Fruit fly (Drosophila melanogaster) whole organism, embryonic: Measurements from ENCODE around the gene CG43347.
A peak's percentile ranks its signal among the peaks of the same experiment; 100 is the strongest.

Experiments used
- CG10267 ChIP-seq: fragments of 200-800 bp; sonication (Bioruptor generic); optimal IDR thresholded peaks from 2 replicates; lab custom pipeline; 2018; ENCODE audit warnings: missing biosample characterization, mild to moderate bottlenecking, missing genetic modification characterization, moderate library complexity
- CG10274 ChIP-seq: fragments of 200-800 bp; sonication (Bioruptor generic); optimal IDR thresholded peaks from 3 replicates; lab custom pipeline; 2017; ENCODE audit warnings: missing biosample characterization, mild to moderate bottlenecking, missing genetic modification characterization
- CG11093 ChIP-seq: fragments of 200-800 bp; sonication (Bioruptor generic); IDR thresholded peaks from 3 replicates; pipeline ENCODE4 v1.3.6; 2022; ENCODE audit warnings: missing biosample characterization, missing genetic modification characterization
- CG11695 ChIP-seq: fragments of 200-800 bp; sonication (Bioruptor generic); IDR thresholded peaks from 3 replicates; pipeline ENCODE4 v1.3.6; 2022; ENCODE audit warnings: missing biosample characterization, missing genetic modification characterization
- CG12299 ChIP-seq: fragments of 200-800 bp; sonication (Bioruptor generic); optimal IDR thresholded peaks from 2 replicates; lab custom pipeline; 2018; ENCODE audit warnings: missing biosample characterization, mild to moderate bottlenecking, missing genetic modification characterization
- CG12391 ChIP-seq: fragments of 200-800 bp; sonication (Bioruptor generic); optimal IDR thresholded peaks from 3 replicates; lab custom pipeline; 2018; ENCODE audit warnings: missing biosample characterization, mild to moderate bottlenecking, missing genetic modification characterization, moderate library complexity
- CG13296 ChIP-seq: fragments of 200-800 bp; sonication (Bioruptor generic); optimal IDR thresholded peaks from 3 replicates; lab custom pipeline; 2018; ENCODE audit warnings: missing biosample characterization, mild to moderate bottlenecking, missing genetic modification characterization
- CG17829 ChIP-seq: fragments of 200-800 bp; optimal IDR thresholded peaks from 2 replicates; lab custom pipeline; 2019; ENCODE audit warnings: missing biosample characterization, mild to moderate bottlenecking, missing genetic modification characterization, moderate library complexity
- CG18599 ChIP-seq: fragments of 200-800 bp; sonication (Bioruptor generic); optimal IDR thresholded peaks from 3 replicates; lab custom pipeline; 2017; ENCODE audit warnings: missing biosample characterization, missing genetic modification characterization, mild to moderate bottlenecking, moderate library complexity, missing genetic modification reagents
- CG2875 ChIP-seq: fragments of 200-800 bp; sonication (Bioruptor generic); optimal IDR thresholded peaks from 2 replicates; lab custom pipeline; 2017; ENCODE audit warnings: missing biosample characterization, mild to moderate bottlenecking, missing genetic modification characterization, missing genetic modification reagents
- CG30020 ChIP-seq: fragments of 200-800 bp; optimal IDR thresholded peaks from 2 replicates; lab custom pipeline; 2019; ENCODE audit warnings: missing biosample characterization, mild to moderate bottlenecking, missing genetic modification characterization, moderate library complexity
- CG4617 ChIP-seq: fragments of 200-800 bp; sonication (Bioruptor generic); optimal IDR thresholded peaks from 3 replicates; lab custom pipeline; 2016; ENCODE audit warnings: missing biosample characterization, missing genetic modification characterization, borderline replicate concordance
- CG4820 ChIP-seq: fragments of 200-800 bp; sonication (Bioruptor generic); optimal IDR thresholded peaks from 3 replicates; lab custom pipeline; 2016; ENCODE audit warnings: missing biosample characterization, missing genetic modification characterization
- CG6689 ChIP-seq: fragments of 200-800 bp; sonication (Bioruptor generic); IDR thresholded peaks from 2 replicates; pipeline ENCODE4 v1.3.6; 2022; ENCODE audit warnings: missing biosample characterization, missing genetic modification characterization
- CG7839 ChIP-seq: fragments of 200-800 bp; sonication (Bioruptor generic); optimal IDR thresholded peaks from 3 replicates; lab custom pipeline; 2018; ENCODE audit warnings: missing biosample characterization, mild to moderate bottlenecking, missing genetic modification characterization, moderate library complexity
- CG7963 ChIP-seq: fragments of 200-800 bp; sonication (Bioruptor generic); IDR thresholded peaks from 3 replicates; pipeline ENCODE4 v1.3.6; 2022; ENCODE audit warnings: missing biosample characterization, missing genetic modification characterization; ENCODE audit not compliant: partially characterized antibody
- CG8924 ChIP-seq: fragments of 200-800 bp; optimal IDR thresholded peaks from 3 replicates; lab custom pipeline; 2019; ENCODE audit warnings: missing biosample characterization, mild to moderate bottlenecking, missing genetic modification characterization, moderate library complexity
- CG9215 ChIP-seq: fragments of 200-800 bp; sonication (Bioruptor generic); IDR thresholded peaks from 2 replicates; pipeline ENCODE4 v1.3.6; 2022; ENCODE audit warnings: missing biosample characterization, missing genetic modification characterization
- CTCF ChIP-seq: fragments of 200-800 bp; sonication (Bioruptor generic); optimal IDR thresholded peaks from 2 replicates; lab custom pipeline; 2017; ENCODE audit warnings: missing biosample characterization, mild to moderate bottlenecking, missing genetic modification characterization, moderate library complexity
- D19B ChIP-seq: fragments of 200-800 bp; sonication (Bioruptor generic); optimal IDR thresholded peaks from 2 replicates; lab custom pipeline; 2017; ENCODE audit warnings: missing biosample characterization, mild to moderate bottlenecking, missing genetic modification characterization
- Eip74EF ChIP-seq, 2 experiments: fragments of 200-800 bp in 1 of 2; fragments of >200 bp in 1 of 2; sonication (Bioruptor generic) in 1 of 2; optimal IDR thresholded peaks; 2 replicates each; lab custom pipeline; 2017 to 2019; ENCODE audit warnings: missing biosample characterization in 2 of 2, missing genetic modification characterization in 2 of 2, mild to moderate bottlenecking in 1 of 2, moderate library complexity in 1 of 2
- Fer2 ChIP-seq: fragments of 200-800 bp; sonication (Bioruptor generic); optimal IDR thresholded peaks from 2 replicates; lab custom pipeline; 2018; ENCODE audit warnings: missing biosample characterization, mild to moderate bottlenecking, missing genetic modification characterization, moderate library complexity
- HLH54F ChIP-seq: fragments of 200-800 bp; sonication (Bioruptor generic); optimal IDR thresholded peaks from 3 replicates; lab custom pipeline; 2016; ENCODE audit warnings: missing biosample characterization, missing genetic modification characterization
- Kr ChIP-seq: fragments of 200-800 bp; sonication (Bioruptor generic); optimal IDR thresholded peaks from 2 replicates; lab custom pipeline; 2017; ENCODE audit warnings: missing biosample characterization, mild to moderate bottlenecking, missing genetic modification characterization
- Lhr ChIP-seq: fragments of 200-800 bp; sonication (Bioruptor generic); optimal IDR thresholded peaks from 3 replicates; lab custom pipeline; 2017; ENCODE audit warnings: mild to moderate bottlenecking, missing biosample characterization, missing genetic modification reagents, missing genetic modification characterization
- Max ChIP-seq: fragments of 200-800 bp; sonication (Bioruptor generic); optimal IDR thresholded peaks from 2 replicates; lab custom pipeline; 2016; ENCODE audit warnings: missing biosample characterization, mild to moderate bottlenecking, missing genetic modification characterization
- Meics ChIP-seq: fragments of 200-800 bp; sonication (Bioruptor generic); optimal IDR thresholded peaks from 2 replicates; lab custom pipeline; 2017; ENCODE audit warnings: missing biosample characterization, mild to moderate bottlenecking, missing genetic modification characterization
- NC2β ChIP-seq: fragments of 200-800 bp; sonication (Bioruptor generic); optimal IDR thresholded peaks from 2 replicates; lab custom pipeline; 2016; ENCODE audit warnings: missing biosample characterization, missing genetic modification characterization
- Pdp1 ChIP-seq, 2 experiments: fragments of 200-800 bp; sonication (Bioruptor generic); optimal IDR thresholded peaks; 3 replicates each; lab custom pipeline; 2016; ENCODE audit warnings: missing biosample characterization in 2 of 2, missing genetic modification characterization in 2 of 2, mild to moderate bottlenecking in 1 of 2, moderate library complexity in 1 of 2
- Ptx1 ChIP-seq: fragments of 200-800 bp; sonication (Bioruptor generic); IDR thresholded peaks from 2 replicates; pipeline ENCODE4 v1.3.6; 2022; ENCODE audit warnings: missing biosample characterization, missing genetic modification characterization
- Side ChIP-seq: fragments of 200-800 bp; sonication (Bioruptor generic); optimal IDR thresholded peaks from 2 replicates; lab custom pipeline; 2016; ENCODE audit warnings: missing biosample characterization, missing genetic modification characterization
- ap ChIP-seq: fragments of 200-800 bp; sonication (Bioruptor generic); IDR thresholded peaks from 2 replicates; pipeline ENCODE4 v1.3.6; 2022; ENCODE audit warnings: missing biosample characterization, missing genetic modification characterization
- bsh ChIP-seq, 2 experiments: fragments of 200-800 bp; sonication (Bioruptor generic); optimal IDR thresholded peaks; 2 replicates each; lab custom pipeline; 2017 to 2018; ENCODE audit warnings: mild to moderate bottlenecking in 2 of 2, missing biosample characterization in 2 of 2, missing genetic modification characterization in 2 of 2, moderate library complexity in 1 of 2
- chinmo ChIP-seq: fragments of 200-800 bp; sonication (Bioruptor generic); IDR thresholded peaks from 4 replicates; pipeline ENCODE4 v1.3.6; 2022; ENCODE audit warnings: missing biosample characterization, missing genetic modification characterization; ENCODE audit not compliant: partially characterized antibody
- croc ChIP-seq: fragments of 200-800 bp; sonication (Bioruptor generic); conservative IDR thresholded peaks from 3 replicates; pipeline ENCODE4 v1.3.6; 2022; ENCODE audit warnings: missing biosample characterization, missing genetic modification characterization
- dpn ChIP-seq, 2 experiments: fragments of 200-800 bp; sonication (Bioruptor generic); optimal IDR thresholded peaks; 3 replicates each; lab custom pipeline; 2016; ENCODE audit warnings: missing biosample characterization in 2 of 2, missing genetic modification characterization in 2 of 2
- exex ChIP-seq: fragments of 200-800 bp; sonication (Bioruptor generic); optimal IDR thresholded peaks from 4 replicates; lab custom pipeline; 2018; ENCODE audit warnings: missing biosample characterization, mild to moderate bottlenecking, missing genetic modification characterization, moderate library complexity
- grau ChIP-seq: fragments of 200-800 bp; optimal IDR thresholded peaks from 3 replicates; lab custom pipeline; 2019; ENCODE audit warnings: missing biosample characterization, mild to moderate bottlenecking, missing genetic modification characterization, moderate library complexity
- hkb ChIP-seq, 2 experiments: fragments of 200-800 bp in 1 of 2; fragments of >200 bp in 1 of 2; sonication (Bioruptor generic) in 1 of 2; IDR thresholded peaks in 1 of 2; optimal IDR thresholded peaks in 1 of 2; 2 replicates each; pipeline versions ENCODE4 v1.3.6 to Lab custom; 2017 to 2022; ENCODE audit warnings: missing biosample characterization in 1 of 2, missing genetic modification characterization in 1 of 2
- ind ChIP-seq: fragments of 200-800 bp; sonication (Bioruptor generic); optimal IDR thresholded peaks from 3 replicates; lab custom pipeline; 2016; ENCODE audit warnings: missing biosample characterization, missing genetic modification characterization
- jigr1 ChIP-seq: fragments of 200-800 bp; sonication (Bioruptor generic); IDR thresholded peaks from 3 replicates; pipeline ENCODE4 v1.3.6; 2022; ENCODE audit warnings: missing biosample characterization, missing genetic modification characterization
- luna ChIP-seq: fragments of 200-800 bp; sonication (Bioruptor generic); optimal IDR thresholded peaks from 2 replicates; lab custom pipeline; 2016; ENCODE audit warnings: missing biosample characterization, missing genetic modification characterization
- maf-S ChIP-seq: fragments of 200-800 bp; sonication (Bioruptor generic); optimal IDR thresholded peaks from 2 replicates; lab custom pipeline; 2016; ENCODE audit warnings: missing biosample characterization, missing genetic modification characterization
- mam ChIP-seq: fragments of 200-800 bp; sonication (Bioruptor generic); optimal IDR thresholded peaks from 3 replicates; lab custom pipeline; 2016; ENCODE audit warnings: missing biosample characterization, missing genetic modification characterization
- pum ChIP-seq: fragments of 200-800 bp; sonication (Bioruptor generic); optimal IDR thresholded peaks from 2 replicates; lab custom pipeline; 2016; ENCODE audit warnings: missing biosample characterization, missing genetic modification characterization
- row ChIP-seq: fragments of 200-800 bp; sonication (Bioruptor generic); IDR thresholded peaks from 3 replicates; pipeline ENCODE4 v1.3.6; 2022; ENCODE audit warnings: missing biosample characterization, missing genetic modification characterization
- stwl ChIP-seq: fragments of 200-800 bp; sonication (Bioruptor generic); optimal IDR thresholded peaks from 3 replicates; lab custom pipeline; 2018; ENCODE audit warnings: missing biosample characterization, mild to moderate bottlenecking, missing genetic modification characterization, moderate library complexity
- tll ChIP-seq, 2 experiments: fragments of 200-800 bp in 1 of 2; fragments of >200 bp in 1 of 2; sonication (Bioruptor generic) in 1 of 2; optimal IDR thresholded peaks; 2 replicates each; lab custom pipeline; 2017 to 2019; ENCODE audit warnings: missing biosample characterization in 2 of 2, missing genetic modification characterization in 2 of 2, mild to moderate bottlenecking in 1 of 2, moderate library complexity in 1 of 2
- ttk ChIP-seq: fragments of 200-800 bp; sonication (Bioruptor generic); IDR thresholded peaks from 2 replicates; pipeline ENCODE4 v2.1.2; 2022; ENCODE audit warnings: missing biosample characterization, missing genetic modification characterization
- twi ChIP-seq: fragments of 200-800 bp; optimal IDR thresholded peaks from 2 replicates; lab custom pipeline; 2019; ENCODE audit warnings: missing biosample characterization, mild to moderate bottlenecking, missing genetic modification characterization, moderate library complexity

The CG43347 gene

DNA sequence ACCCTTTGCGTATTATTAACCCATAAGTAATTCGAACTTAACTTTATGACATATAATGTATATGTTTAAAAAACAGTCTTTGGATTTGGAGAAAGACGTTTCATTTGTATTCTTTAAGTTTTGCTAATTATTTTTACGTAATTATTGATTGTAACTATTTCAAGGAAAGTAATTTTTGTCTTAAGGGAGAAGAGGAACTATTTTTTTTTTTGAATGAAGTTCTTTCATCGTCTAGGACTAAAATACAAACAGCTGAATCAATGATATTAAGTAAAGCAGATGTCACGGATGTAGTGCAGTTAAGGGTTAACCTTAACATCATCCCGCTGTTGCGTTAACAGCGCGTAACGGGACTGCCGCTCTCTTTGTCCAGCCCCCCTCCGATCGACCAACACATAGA is 8.9 kb upstream of the CG43347 start (continued):
- TF ChIP-seq croc (GFP tag; lab: Robert Waterston, UW) (no peak), chinmo (GFP tag; lab: Robert Waterston, UW) (no peak), maf-S (GFP tag; lab: Kevin White, UChicago) (peak; percentile 1), pum (GFP tag; lab: Kevin White, UChicago) (no peak), CG6689 (no peak), CG8924 (tag; lab: Kevin White, UChicago) (peak; percentile 47), Kr (no peak), CG30020 (tag; lab: Kevin White, UChicago) (no peak), D19B (no peak), jigr1 (GFP tag; lab: Robert Waterston, UW) (no peak), CG4617 (GFP tag; lab: Kevin White, UChicago) (no peak), exex (tag; lab: Kevin White, UChicago) (no peak), ind (GFP tag; lab: Kevin White, UChicago) (peak; percentile 32), CTCF (GFP tag; lab: Kevin White, UChicago) (no peak), twi (tag; lab: Kevin White, UChicago) (no peak), row (GFP tag; lab: Robert Waterston, UW) (peak; percentile 47; the same call in 2 of the 3 replicates), NC2β (GFP tag; lab: Kevin White, UChicago) (no peak), Fer2 (tag; lab: Kevin White, UChicago) (no peak), dpn (GFP tag; optimal IDR thresholded peaks at IDR 0.05; lab: Kevin White, UChicago) (peak; percentile 18 to 34), CG4820 (GFP tag; lab: Kevin White, UChicago) (peak; percentile 1), ap (GFP tag; lab: Robert Waterston, UW) (no peak), Lhr (GFP tag; lab: Kevin White, UChicago) (no peak), CG2875 (GFP tag; lab: Kevin White, UChicago) (no peak), CG10267 (tag; lab: Kevin White, UChicago) (peak; percentile 46), Eip74EF (GFP tag; optimal IDR thresholded peaks at IDR 0.05; lab: Kevin White, UChicago) (peak in 1 of 2 experiments; percentile 14), tll (GFP tag; optimal IDR thresholded peaks at IDR 0.05; lab: Kevin White, UChicago) (no peak), stwl (tag; lab: Kevin White, UChicago) (no peak), Ptx1 (GFP tag; lab: Robert Waterston, UW) (peak; percentile 33; the same call in 1 of the 2 replicates), CG18599 (GFP tag; lab: Kevin White, UChicago) (peak; percentile 78), CG12391 (tag; lab: Kevin White, UChicago) (peak; percentile 62), CG12299 (tag; lab: Kevin White, UChicago) (no peak), Side (GFP tag; lab: Kevin White, UChicago) (peak; percentile 10), mam (GFP tag; lab: Kevin White, UChicago) (peak; percentile 34), hkb (optimal IDR thresholded peaks at IDR 0.05; lab: Kevin White, UChicago) (no peak), hkb (GFP tag; IDR thresholded peaks at IDR 0.05; lab: Robert Waterston, UW) (0 out of 2 replicates have a peak, but pooled peaks have one; percentile 37), HLH54F (GFP tag; lab: Kevin White, UChicago) (no peak), CG11695 (GFP tag; lab: Robert Waterston, UW) (0 out of 3 replicates have a peak, but pooled peaks have one; percentile 10), grau (tag; lab: Kevin White, UChicago) (peak; percentile 59), ttk (GFP tag; lab: Robert Waterston, UW) (no peak), Meics (peak; percentile 71), CG10274 (GFP tag; lab: Kevin White, UChicago) (no peak), CG7963 (GFP tag; lab: Robert Waterston, UW) (no peak), CG17829 (tag; lab: Kevin White, UChicago) (peak; percentile 4), CG11093 (GFP tag; lab: Robert Waterston, UW) (no peak), CG9215 (no peak), luna (GFP tag; lab: Kevin White, UChicago) (no peak), CG7839 (peak; percentile 67), Pdp1 (GFP tag; optimal IDR thresholded peaks at IDR 0.05; lab: Kevin White, UChicago) (peak in 1 of 2 experiments; percentile 25), bsh (GFP tag; optimal IDR thresholded peaks at IDR 0.05; lab: Kevin White, UChicago) (peak in 1 of 2 experiments; percentile 56), Max (peak; percentile 42), CG13296 (peak; percentile 40)
